Fruit fly (Drosophila melanogaster): ENCODE measurements around the gene pzg.
A peak's percentile ranks its signal among the peaks of the same experiment; 100 is the strongest.

Gene pzg

DNA sequence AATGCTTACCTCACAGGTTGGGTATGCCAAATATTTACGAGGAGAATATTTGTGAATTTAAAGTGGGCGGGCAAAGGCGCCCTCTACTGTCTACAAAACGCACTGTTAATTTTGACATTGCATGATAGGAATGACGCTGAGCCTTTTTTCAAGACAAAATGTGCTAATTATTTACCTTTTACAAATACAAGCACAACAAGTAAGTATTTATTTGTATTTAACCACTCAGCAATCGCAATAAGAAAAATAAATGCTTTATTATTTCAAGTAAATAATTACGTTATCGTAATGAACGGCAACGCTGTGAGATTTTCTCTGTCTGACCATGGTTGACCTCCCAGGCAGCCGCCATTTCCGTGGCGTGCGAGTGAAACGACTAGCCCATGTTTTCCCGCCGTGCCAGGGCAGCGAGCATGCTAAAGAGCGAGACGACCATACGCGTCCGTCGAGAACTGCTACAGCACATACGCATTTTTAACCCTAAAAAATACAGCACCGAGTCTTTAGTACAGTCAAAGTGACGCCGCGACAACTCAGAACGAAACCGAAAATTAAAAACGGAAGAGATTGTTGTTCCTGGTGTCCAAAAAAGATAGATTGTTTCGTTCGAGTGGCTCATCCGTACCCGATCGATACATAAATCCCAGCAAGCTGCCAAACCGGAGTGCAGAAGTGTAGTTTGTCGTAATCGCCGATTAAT is at the start of gene pzg, which contains the start of gene CG12974:
Gene pzg, plus strand, starts transcription at position 461 of the 700 bp plus-strand sequence.
Gene CG12974, minus strand, starts transcription at position 324 of the 700 bp plus-strand sequence.
- no peak for TF ChIP-seq noc (tag; optimal IDR thresholded peaks at IDR 0.05)

DNA sequence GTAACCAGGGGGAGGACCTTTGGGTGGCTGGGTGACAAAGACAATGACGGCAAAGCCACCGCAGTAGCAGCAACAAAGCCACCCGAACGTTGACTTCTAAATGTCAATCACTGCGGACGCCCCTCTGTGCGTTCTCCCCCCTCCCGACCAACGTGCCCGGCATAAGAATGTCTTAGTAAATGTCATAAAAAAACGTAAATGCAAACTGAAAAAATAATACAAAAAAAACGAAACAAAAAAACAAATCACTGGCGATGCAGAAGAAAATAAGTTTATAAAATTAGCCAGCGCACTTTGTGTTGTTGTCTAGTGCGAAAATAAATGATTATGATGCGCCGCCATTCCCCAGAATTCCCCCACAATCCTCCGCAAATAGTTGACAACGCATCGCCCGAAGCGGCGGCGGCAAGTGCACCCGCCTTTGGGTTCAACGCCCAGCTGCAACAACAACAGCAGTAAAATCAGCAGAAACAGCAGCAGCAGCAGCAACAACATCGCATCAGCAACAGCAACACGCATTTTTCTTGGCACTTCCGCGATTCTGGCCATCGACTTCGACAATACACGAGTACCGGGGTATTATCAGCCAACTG is 48.8 kb upstream of the pzg start:
- TF ChIP-seq noc (tag; optimal IDR thresholded peaks at IDR 0.05) = no peak

DNA sequence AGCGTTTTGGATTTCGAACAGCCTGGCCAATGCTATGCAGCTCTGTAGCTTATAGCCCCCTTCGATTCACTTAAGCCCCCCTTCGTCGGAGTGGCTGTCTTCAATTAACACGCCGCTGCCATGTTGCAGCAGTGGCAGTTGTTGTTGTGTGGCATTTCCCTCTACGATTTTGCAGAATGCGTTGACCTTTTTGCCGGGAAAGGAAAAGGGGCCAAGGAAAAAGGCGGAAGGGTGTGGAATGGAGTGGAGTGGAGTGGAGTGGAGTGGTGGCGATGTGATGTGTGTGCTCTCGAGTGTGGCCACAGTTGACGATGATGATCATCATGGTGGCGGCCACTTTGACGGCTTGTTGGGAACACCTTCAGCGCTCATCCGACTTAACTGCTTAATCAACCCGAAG is 47.5 kb upstream of the pzg start:
- TF ChIP-seq noc (tag; optimal IDR thresholded peaks at IDR 0.05) = no peak

DNA sequence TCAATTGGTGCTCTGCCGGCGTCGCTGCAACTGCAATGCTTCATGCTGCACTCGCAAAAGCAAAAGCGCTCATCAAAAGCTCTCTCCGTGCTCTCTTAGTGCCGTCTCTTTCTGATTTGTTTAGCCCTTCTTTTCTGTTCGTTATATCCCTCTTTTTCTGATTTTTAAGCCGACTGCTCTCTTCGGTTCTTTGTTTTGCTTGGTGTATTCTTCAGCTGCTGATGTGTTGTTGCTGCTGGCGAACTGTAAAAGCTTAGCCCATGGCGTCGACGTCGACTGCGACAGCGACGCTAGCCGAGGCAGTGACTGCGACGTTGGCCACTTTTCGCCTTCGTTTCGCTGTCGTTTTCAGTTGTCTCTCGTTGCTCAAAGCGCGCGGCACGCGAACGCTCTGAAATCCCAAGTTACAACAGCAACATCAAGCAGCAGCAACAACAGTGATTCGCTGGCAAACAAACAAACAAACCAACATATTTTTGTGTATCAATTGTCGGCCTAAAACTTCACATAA is 45.8 kb upstream of the pzg start:
- TF ChIP-seq noc (tag; optimal IDR thresholded peaks at IDR 0.05) = no peak

DNA sequence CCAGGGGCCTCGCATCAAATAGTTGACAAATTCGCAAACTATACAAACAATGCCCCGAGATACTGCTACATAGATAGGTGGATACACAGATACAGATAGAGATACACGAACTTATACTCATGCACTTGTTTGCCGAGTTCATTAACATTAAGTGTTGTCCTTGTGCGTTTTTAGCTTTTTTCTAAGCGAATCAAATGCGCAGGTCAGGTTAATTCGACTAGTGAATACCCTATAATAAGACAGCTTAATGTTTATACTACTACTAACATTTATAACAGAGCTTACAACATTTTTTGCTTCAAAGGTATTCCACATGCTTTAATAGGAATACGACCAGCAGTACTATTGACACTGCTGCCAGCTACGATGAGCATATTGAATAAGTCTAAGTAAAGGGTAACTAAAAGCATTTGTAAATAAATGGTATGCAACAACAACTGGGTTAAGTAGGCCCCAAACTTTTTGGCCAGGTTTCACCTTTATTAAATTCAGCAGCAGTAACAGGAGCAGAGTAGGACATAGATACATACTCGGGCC is 44.4 kb upstream of the pzg start:
- TF ChIP-seq noc (tag; optimal IDR thresholded peaks at IDR 0.05) = peak; percentile 27

DNA sequence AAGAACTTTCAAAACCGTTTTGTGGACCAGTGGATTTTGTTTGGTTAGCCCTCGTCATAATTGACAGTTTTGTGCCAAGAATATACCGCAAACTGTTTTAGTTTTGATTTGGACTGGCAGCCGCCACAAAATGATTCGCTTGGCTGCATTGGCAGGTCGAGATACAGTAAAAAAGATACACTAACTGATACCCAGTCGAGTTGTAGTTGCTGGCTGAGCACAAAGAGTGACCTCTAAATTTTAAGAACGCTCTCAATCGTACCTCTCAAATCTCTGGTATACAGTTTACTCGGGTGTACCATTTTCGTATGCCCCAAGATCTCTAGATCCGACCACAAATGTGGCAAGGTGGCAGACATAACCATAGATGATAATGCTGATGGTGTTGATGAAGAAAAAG is 42.9 kb upstream of the pzg start:
- no peak for TF ChIP-seq noc (tag; optimal IDR thresholded peaks at IDR 0.05)

DNA sequence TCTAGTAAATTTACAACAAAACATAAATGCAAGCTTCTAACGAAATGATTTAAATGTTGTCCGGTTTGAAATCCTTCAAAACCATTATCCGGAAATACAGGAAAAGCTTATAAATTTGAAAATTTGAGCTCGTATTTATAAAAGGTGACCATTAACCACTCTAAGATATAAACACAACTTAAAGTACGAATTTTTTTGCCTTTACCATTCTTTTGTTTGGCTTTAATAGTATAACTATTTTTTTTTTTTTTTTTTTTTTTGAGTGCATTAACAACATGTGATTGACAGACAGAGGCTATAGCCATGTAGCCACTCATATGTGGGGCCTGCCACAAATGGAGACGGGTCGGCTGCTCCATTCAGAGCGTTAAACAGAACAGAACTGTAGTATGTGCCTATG is 42.5 kb upstream of the pzg start:
- no peak for TF ChIP-seq noc (tag; optimal IDR thresholded peaks at IDR 0.05)

DNA sequence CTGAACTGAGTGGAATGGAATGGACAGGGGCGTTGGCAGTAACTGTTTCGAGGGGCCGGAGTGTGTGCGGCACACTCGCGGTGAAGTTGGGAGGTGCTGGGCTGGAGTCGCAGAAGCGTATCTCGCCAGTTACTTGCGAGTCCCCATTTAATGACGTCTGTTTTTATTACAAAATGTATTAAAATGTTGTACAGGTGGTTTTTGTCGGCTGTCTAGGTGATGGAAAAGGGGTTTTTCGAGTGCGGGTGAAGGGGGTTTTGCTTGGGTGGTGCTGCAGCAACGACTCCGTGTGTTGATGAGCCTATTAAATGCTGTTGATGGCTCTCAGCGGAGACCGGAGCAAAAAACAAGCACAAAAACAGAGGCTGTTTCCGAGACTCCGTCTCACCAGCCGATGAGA is 34.5 kb upstream of the pzg start:
- no peak for TF ChIP-seq noc (tag; optimal IDR thresholded peaks at IDR 0.05)

DNA sequence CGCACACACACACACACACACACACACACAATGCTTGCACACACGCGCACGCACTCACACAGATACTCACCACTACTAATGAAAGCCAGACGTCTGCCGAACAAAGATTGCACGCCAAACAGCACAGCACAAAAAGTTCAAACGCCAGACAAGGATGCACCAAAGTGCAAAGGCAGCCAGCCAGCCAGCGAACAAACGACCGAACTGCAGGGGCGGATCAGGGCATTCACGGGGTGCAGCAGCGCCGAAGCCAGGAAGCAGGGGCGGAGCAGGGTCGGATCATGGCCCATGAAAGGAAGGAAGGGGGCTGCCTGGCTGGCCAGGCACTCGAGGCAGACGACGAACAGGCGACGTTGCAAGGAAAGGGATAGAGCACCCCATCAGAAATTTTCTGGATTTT is 33.4 kb upstream of the pzg start:
- no peak for TF ChIP-seq noc (tag; optimal IDR thresholded peaks at IDR 0.05)

DNA sequence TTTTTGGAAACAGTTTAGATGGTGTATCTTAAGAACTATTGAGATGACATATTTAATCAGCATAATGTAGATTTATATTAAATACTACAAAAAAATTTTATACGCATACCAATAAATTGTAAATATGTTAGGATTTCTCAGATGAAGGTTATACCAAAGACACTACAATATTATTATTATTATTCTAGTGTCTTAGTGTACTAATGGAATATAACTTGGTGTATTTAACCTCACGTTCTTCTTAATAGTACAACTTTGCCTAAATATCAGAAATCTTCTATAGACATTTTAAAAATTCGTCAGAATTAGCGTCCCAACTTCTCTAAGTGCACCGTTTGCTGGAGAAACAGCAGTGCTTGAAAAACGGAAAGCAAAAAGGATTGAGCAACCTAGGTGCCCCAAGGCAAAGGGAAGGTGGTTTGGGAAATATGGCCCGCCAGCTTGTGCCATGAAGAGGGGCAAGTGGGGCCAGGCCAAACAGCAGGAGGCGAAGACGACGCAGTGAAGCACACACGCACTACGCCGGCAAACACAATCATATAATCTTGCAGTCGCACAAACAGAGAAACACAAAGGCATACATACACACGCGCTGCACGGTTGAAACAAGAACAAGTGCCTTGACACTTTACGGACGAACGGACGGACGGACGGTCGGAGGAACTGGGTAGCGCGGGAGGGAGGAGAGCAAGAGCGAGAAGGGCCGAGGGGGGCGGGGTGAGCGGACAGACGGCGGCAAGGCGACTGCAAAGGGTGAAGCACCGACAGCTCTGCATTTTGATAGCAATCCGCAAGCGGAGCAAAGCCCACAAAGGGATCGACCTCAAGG is 32.8 kb upstream of the pzg start:
- TF ChIP-seq noc (tag; optimal IDR thresholded peaks at IDR 0.05) = no peak

DNA sequence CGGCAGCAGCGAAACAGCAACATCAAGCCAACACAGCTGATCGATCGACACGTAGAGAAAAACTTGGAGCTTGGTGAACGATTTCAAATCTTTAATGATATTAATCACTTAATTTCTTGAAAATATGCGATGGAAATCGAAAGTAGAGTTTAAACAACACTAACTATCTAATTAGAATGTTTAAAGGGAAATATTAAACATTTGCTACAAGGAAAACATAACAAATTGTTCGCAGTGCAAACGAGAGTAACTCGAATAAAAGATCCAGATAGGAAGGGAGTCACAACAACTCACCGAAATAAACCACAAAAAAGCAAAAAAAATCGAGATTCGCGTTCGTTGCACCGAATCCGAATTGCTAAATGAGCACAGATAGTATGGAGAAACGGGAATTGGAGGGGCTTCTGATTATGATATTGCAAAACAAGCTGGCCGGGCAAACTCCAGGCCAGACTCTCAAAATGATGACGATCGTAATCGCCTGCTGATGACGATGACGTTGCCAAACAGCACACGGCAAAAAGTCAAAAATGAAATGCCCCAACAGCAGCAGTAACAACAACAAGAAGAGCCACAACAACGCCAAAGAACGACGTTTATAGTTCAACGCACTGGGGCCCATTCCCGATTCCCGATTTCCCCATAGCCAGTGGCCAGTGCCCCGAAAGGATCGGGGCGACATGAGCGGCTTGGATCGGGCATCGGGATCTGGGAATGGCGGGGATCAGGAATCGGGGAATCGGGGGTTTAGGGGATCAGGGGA is 32.0 kb upstream of the pzg start:
- no peak for TF ChIP-seq noc (tag; optimal IDR thresholded peaks at IDR 0.05)

DNA sequence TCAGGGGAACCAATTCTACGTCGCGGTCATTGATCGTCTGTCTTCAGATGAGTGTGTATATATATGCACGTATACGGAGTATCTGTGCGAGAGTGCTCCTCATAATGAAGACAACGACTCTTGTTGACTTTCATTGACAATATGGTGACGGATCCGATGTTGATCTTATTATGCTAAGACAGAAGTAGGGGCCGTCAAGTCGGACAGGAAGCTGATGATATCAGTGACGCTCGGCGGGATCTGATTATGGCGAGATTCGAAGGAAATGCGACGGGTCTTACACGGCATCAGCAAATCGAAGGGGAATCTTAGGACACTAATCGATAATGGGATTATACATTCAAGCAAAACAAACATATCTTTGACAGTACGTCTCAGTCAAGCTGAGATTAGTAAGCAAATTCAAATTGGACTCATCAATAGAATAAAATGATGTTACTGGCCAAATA is 31.4 kb upstream of the pzg start:
- no peak for TF ChIP-seq noc (tag; optimal IDR thresholded peaks at IDR 0.05)

DNA sequence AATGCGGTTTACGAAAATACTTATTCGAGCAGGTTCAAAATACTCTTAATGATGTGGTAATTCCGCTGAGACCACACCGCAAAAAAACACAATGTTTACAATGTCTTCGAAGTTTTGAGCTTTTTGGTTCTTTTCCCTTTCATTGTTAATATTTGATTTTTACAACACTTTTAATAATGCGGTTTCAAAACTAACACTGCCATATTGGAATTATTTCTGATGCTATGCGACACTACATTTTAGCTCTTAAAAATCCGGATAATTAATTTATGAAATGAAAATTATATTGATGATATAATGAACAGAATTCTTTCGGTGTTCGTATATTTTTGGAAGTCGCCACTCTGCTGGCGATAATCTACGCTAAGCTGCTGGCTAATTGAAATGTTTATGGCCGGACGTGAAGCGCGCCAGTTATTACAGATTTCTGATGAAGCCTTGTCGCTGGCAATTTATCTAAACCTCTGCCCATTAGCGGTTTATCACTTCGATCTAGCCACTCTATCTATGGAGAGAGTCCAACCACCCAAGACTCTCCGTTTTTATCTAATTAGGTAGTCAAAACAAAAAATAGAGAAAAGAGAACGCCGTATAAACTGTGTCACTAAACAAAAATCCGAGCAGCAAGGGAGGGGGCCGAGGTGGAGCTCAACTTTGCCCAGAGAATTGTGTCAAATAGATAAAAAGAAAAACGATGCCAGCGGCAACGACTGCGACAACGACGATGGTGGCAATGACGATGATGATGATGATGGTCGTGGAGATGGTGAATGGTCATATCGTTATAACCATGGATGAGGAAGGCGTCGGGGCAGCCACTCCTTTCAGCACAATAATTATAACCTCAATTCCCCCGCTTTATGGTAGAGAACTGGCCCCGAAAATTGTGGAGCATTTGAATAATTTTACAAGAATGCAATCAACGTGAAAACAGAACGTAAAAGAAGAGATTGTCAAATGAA is 29.6 kb upstream of the pzg start:
- no peak for TF ChIP-seq noc (tag; optimal IDR thresholded peaks at IDR 0.05)

DNA sequence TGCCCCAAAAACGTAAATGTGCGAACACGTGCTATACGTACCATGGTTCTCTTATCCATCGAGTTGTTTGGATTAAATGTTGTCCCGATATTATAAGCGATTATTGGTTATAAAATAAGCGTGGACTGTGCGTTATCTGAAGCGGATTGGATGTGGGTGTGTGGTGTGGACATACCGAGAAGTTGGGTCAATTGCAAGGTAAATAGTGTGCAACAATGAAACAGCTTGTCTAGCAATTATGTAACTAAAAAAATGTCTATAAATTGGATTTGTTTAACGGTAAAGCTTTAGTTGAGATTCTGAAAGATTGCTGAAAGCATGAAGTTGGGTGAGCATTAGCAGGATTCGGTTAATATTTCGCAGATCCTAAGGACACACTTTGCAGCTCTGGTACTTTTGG is 28.2 kb upstream of the pzg start, which contains the start of gene CG43218:
Gene CG43218, plus strand, starts transcription at position 290 of the 400 bp plus-strand sequence.
- no peak for TF ChIP-seq noc (tag; optimal IDR thresholded peaks at IDR 0.05)
